Worm (Caenorhabditis elegans) whole organism, midembryonic: ENCODE data around the gene srx-77.

Experiments used
- T22C8.4 ChIP-seq: fragments of 200-800 bp; sonication (Bioruptor generic); IDR thresholded peaks from 2 replicates; pipeline ENCODE4 v1.3.6; 2022; ENCODE audit warnings: missing genetic modification characterization, missing compliant biosample characterization
- cog-1 ChIP-seq: sonication (generic microtip); optimal IDR thresholded peaks from 2 replicates; lab custom pipeline; 2016; ENCODE audit warnings: missing genetic modification characterization, missing compliant biosample characterization
- flt-1 ChIP-seq: fragments of 200-800 bp; sonication (Bioruptor generic); IDR thresholded peaks from 2 replicates; pipeline ENCODE4 v1.3.6; 2022; ENCODE audit warnings: missing genetic modification characterization, missing compliant biosample characterization
- klf-2 ChIP-seq: fragments of 200-800 bp; sonication (Bioruptor generic); conservative IDR thresholded peaks from 2 replicates; pipeline ENCODE4 v1.3.6; 2022; ENCODE audit warnings: missing genetic modification reagents, missing genetic modification characterization, missing compliant biosample characterization
- med-1 ChIP-seq: sonication (generic microtip); optimal IDR thresholded peaks from 2 replicates; lab custom pipeline; 2017; ENCODE audit warnings: missing genetic modification characterization, mild to moderate bottlenecking, missing compliant biosample characterization, antibody characterized with exemption, missing genetic modification reagents; ENCODE audit not compliant: insufficient read depth
- ref-1 ChIP-seq: fragments of 200-800 bp; sonication (Bioruptor generic); conservative IDR thresholded peaks from 2 replicates; pipeline ENCODE4 v1.3.6; 2022; ENCODE audit warnings: missing genetic modification reagents, missing genetic modification characterization, missing compliant biosample characterization
- tab-1 ChIP-seq: fragments of 200-800 bp; sonication (Bioruptor generic); IDR thresholded peaks from 2 replicates; pipeline ENCODE4 v1.3.6; 2022; ENCODE audit warnings: missing genetic modification characterization, missing compliant biosample characterization
- ztf-23 ChIP-seq: fragments of 200-800 bp; sonication (Bioruptor generic); IDR thresholded peaks from 2 replicates; pipeline ENCODE4 v1.3.6; 2022; ENCODE audit warnings: missing genetic modification reagents, missing genetic modification characterization, missing compliant biosample characterization
- ztf-29 ChIP-seq: fragments of 200-800 bp; sonication (Bioruptor generic); IDR thresholded peaks from 2 replicates; pipeline ENCODE4 v1.3.6; 2022; ENCODE audit warnings: missing genetic modification reagents, missing genetic modification characterization, missing compliant biosample characterization

srx-77 gene

ce11 chrV:4623535-4623934, 45.0 kb downstream of the srx-77 start:
- no peak for TF ChIP-seq ref-1
- no peak for TF ChIP-seq ztf-23 (GFP tag; lab: Robert Waterston, UW)
- TF ChIP-seq ztf-29 (GFP tag; lab: Robert Waterston, UW): no peak
- no peak for TF ChIP-seq T22C8.4 (GFP tag; lab: Robert Waterston, UW)
- TF ChIP-seq klf-2: no peak
- no peak for TF ChIP-seq tab-1 (GFP tag; lab: Robert Waterston, UW)
- TF ChIP-seq cog-1: no peak
- no peak for TF ChIP-seq flt-1 (GFP tag; lab: Robert Waterston, UW)
- TF ChIP-seq med-1: no peak

- TF ChIP-seq ztf-29 (GFP tag; lab: Robert Waterston, UW) (no peak), klf-2 (no peak), ztf-23 (GFP tag; lab: Robert Waterston, UW) (no peak), T22C8.4 (GFP tag; lab: Robert Waterston, UW) (no peak), tab-1 (GFP tag; lab: Robert Waterston, UW) (no peak), cog-1 (no peak), ref-1 (no peak), med-1 (no peak), flt-1 (GFP tag; lab: Robert Waterston, UW) (no peak)
Observed at ce11 chrV:4617260-4617659, 51.3 kb downstream of the srx-77 start, which contains the start of gene sumv-2. sumv-2 (plus strand) TSS chrV:4617560.
